Worm (Caenorhabditis elegans) whole organism, L1 larva: Measurements from ENCODE around the gene C06A6.7.

Source experiments
- C04F5.9 ChIP-seq: sonication (generic microtip); optimal IDR thresholded peaks from 2 replicates; lab custom pipeline; 2016; ENCODE audit warnings: missing genetic modification characterization, missing compliant biosample characterization
- C16A3.4 ChIP-seq: fragments of 150-350 bp; optimal IDR thresholded peaks from 2 replicates; lab custom pipeline; 2014; ENCODE audit warnings: missing biosample characterization, missing genetic modification characterization
- F16B12.6 ChIP-seq: fragments of 150-350 bp; optimal IDR thresholded peaks from 2 replicates; lab custom pipeline; 2014; ENCODE audit warnings: missing biosample characterization, missing genetic modification characterization
- aha-1 ChIP-seq: fragments of 150-350 bp; optimal IDR thresholded peaks from 2 replicates; lab custom pipeline; 2014; ENCODE audit warnings: missing biosample characterization, missing genetic modification characterization
- aly-2 ChIP-seq: fragments of 150-350 bp; optimal IDR thresholded peaks from 2 replicates; lab custom pipeline; 2014; ENCODE audit warnings: missing biosample characterization, missing genetic modification characterization
- ama-1 ChIP-seq: fragments of 150-350 bp; optimal IDR thresholded peaks from 2 replicates; lab custom pipeline; 2014
- blmp-1 ChIP-seq: fragments of 150-350 bp; optimal IDR thresholded peaks from 2 replicates; lab custom pipeline; 2014; ENCODE audit warnings: missing biosample characterization, missing genetic modification characterization
- ceh-63 ChIP-seq: fragments of 200-800 bp; sonication (Bioruptor generic); optimal IDR thresholded peaks from 2 replicates; lab custom pipeline; 2018; ENCODE audit warnings: mild to moderate bottlenecking, missing genetic modification characterization, missing compliant biosample characterization
- ceh-82 ChIP-seq, 3 experiments: fragments of 150-350 bp in 1 of 3; sonication (generic microtip) in 2 of 3; optimal IDR thresholded peaks; 2 replicates each; lab custom pipeline; 2014 to 2017; ENCODE audit warnings: missing biosample characterization in 3 of 3, missing genetic modification characterization in 3 of 3
- ceh-88 ChIP-seq: fragments of 200-800 bp; sonication (Bioruptor generic); IDR thresholded peaks from 2 replicates; pipeline ENCODE4 v1.3.6; 2022; ENCODE audit warnings: missing genetic modification characterization, missing compliant biosample characterization
- dpl-1 ChIP-seq, 3 experiments: fragments of 150-350 bp in 2 of 3; sonication (generic microtip) in 1 of 3; optimal IDR thresholded peaks; 2 replicates each; lab custom pipeline; 2014 to 2017; ENCODE audit warnings: missing biosample characterization in 3 of 3, missing genetic modification characterization in 3 of 3, missing genetic modification reagents in 3 of 3
- dsc-1 ChIP-seq: sonication (generic microtip); optimal IDR thresholded peaks from 2 replicates; lab custom pipeline; 2016; ENCODE audit warnings: mild to moderate bottlenecking, missing genetic modification characterization, missing compliant biosample characterization
- efl-1 ChIP-seq, 4 experiments: fragments of 150-350 bp; optimal IDR thresholded peaks in 3 of 4; peaks in 1 of 4; 1 replicate in 1 of 4; 2 replicates in 3 of 4; lab custom pipeline; 2014; ENCODE audit warnings: missing biosample characterization in 2 of 4, missing genetic modification characterization in 2 of 4, missing genetic modification reagents in 2 of 4
- elt-2 ChIP-seq: sonication (generic microtip); optimal IDR thresholded peaks from 2 replicates; lab custom pipeline; 2016; ENCODE audit warnings: missing genetic modification characterization, mild to moderate bottlenecking, inconsistent platforms, missing compliant biosample characterization, missing genetic modification reagents
- elt-3 ChIP-seq, 6 experiments: fragments of 150-350 bp in 1 of 6; sonication (generic microtip); optimal IDR thresholded peaks; 2 replicates each; lab custom pipeline; 2017 to 2018; ENCODE audit warnings: missing biosample characterization in 6 of 6, missing genetic modification characterization in 6 of 6, inconsistent platforms in 1 of 6
- fkh-10 ChIP-seq: sonication (generic microtip); optimal IDR thresholded peaks from 2 replicates; lab custom pipeline; 2017; ENCODE audit warnings: missing biosample characterization, missing genetic modification reagents, missing genetic modification characterization
- fkh-4 ChIP-seq: sonication (generic microtip); optimal IDR thresholded peaks from 2 replicates; lab custom pipeline; 2016; ENCODE audit warnings: missing compliant biosample characterization, missing genetic modification characterization, borderline replicate concordance
- grh-1 ChIP-seq: fragments of 200-800 bp; sonication (Bioruptor generic); IDR thresholded peaks from 2 replicates; pipeline ENCODE4 v1.3.6; 2022; ENCODE audit warnings: missing genetic modification reagents, missing genetic modification characterization, missing compliant biosample characterization
- hlh-4 ChIP-seq: sonication (generic microtip); optimal IDR thresholded peaks from 2 replicates; lab custom pipeline; 2016; ENCODE audit warnings: mild to moderate bottlenecking, missing genetic modification characterization, missing compliant biosample characterization
- isw-1 ChIP-seq: fragments of 200-800 bp; sonication (Bioruptor generic); IDR thresholded peaks from 2 replicates; pipeline ENCODE4 v1.3.6; 2022; ENCODE audit warnings: missing genetic modification characterization, missing compliant biosample characterization
- jun-1 ChIP-seq: fragments of 150-350 bp; optimal IDR thresholded peaks from 2 replicates; lab custom pipeline; 2014; ENCODE audit warnings: missing biosample characterization, missing genetic modification reagents, missing genetic modification characterization
- lin-14 ChIP-seq: fragments of 200-800 bp; sonication (Bioruptor generic); optimal IDR thresholded peaks from 2 replicates; lab custom pipeline; 2018; ENCODE audit warnings: mild to moderate bottlenecking, missing genetic modification characterization, moderate library complexity, missing compliant biosample characterization
- lin-15B ChIP-seq: fragments of 150-350 bp; sonication (generic microtip); optimal IDR thresholded peaks from 3 replicates; lab custom pipeline; 2014; ENCODE audit warnings: missing biosample characterization, missing genetic modification characterization
- lin-35 ChIP-seq, 2 experiments: fragments of 150-350 bp; optimal IDR thresholded peaks; 2 replicates each; lab custom pipeline; 2014; ENCODE audit warnings: missing biosample characterization in 2 of 2, missing genetic modification characterization in 2 of 2, missing genetic modification reagents in 2 of 2
- lin-39 ChIP-seq: fragments of 150-350 bp; optimal IDR thresholded peaks from 2 replicates; lab custom pipeline; 2014; ENCODE audit warnings: missing biosample characterization, missing genetic modification reagents, missing genetic modification characterization
- lsy-2 ChIP-seq, 2 experiments: fragments of 150-350 bp; optimal IDR thresholded peaks; 2 replicates each; lab custom pipeline; 2014; ENCODE audit warnings: missing biosample characterization in 2 of 2, missing genetic modification characterization in 2 of 2
- mdl-1 ChIP-seq, 2 experiments: fragments of 150-350 bp; optimal IDR thresholded peaks; 2 replicates each; lab custom pipeline; 2014 to 2017; ENCODE audit warnings: missing biosample characterization in 2 of 2, missing genetic modification characterization in 2 of 2, inconsistent platforms in 1 of 2
- mef-2 ChIP-seq: fragments of 150-350 bp; optimal IDR thresholded peaks from 2 replicates; lab custom pipeline; 2014; ENCODE audit warnings: missing biosample characterization, missing genetic modification characterization
- mep-1 ChIP-seq: fragments of 150-350 bp; optimal IDR thresholded peaks from 2 replicates; lab custom pipeline; 2014; ENCODE audit warnings: missing biosample characterization, missing genetic modification characterization
- nhr-12 ChIP-seq: sonication (generic microtip); optimal IDR thresholded peaks from 2 replicates; lab custom pipeline; 2017; ENCODE audit warnings: missing biosample characterization, missing genetic modification characterization
- nhr-20 ChIP-seq: sonication (generic microtip); optimal IDR thresholded peaks from 2 replicates; lab custom pipeline; 2016; ENCODE audit warnings: mild to moderate bottlenecking, missing genetic modification characterization, missing compliant biosample characterization
- nhr-28 ChIP-seq: fragments of 150-350 bp; optimal IDR thresholded peaks from 2 replicates; lab custom pipeline; 2014; ENCODE audit warnings: missing biosample characterization, missing genetic modification characterization
- nhr-47 ChIP-seq: sonication (generic microtip); optimal IDR thresholded peaks from 2 replicates; lab custom pipeline; 2016; ENCODE audit warnings: mild to moderate bottlenecking, missing genetic modification characterization, moderate library complexity, missing compliant biosample characterization
- nhr-71 ChIP-seq: sonication (generic microtip); optimal IDR thresholded peaks from 2 replicates; lab custom pipeline; 2016; ENCODE audit warnings: mild to moderate bottlenecking, missing genetic modification characterization, moderate library complexity, missing compliant biosample characterization
- nhr-85 ChIP-seq: sonication (generic microtip); peaks from one replicate; lab custom pipeline; 2016; ENCODE audit warnings: missing genetic modification characterization, inconsistent platforms, missing compliant biosample characterization
- nhr-90 ChIP-seq: sonication (generic microtip); optimal IDR thresholded peaks from 2 replicates; lab custom pipeline; 2016; ENCODE audit warnings: mild to moderate bottlenecking, missing genetic modification characterization, missing compliant biosample characterization; ENCODE audit not compliant: poor library complexity
- pag-3 ChIP-seq: sonication (generic microtip); optimal IDR thresholded peaks from 2 replicates; lab custom pipeline; 2017; ENCODE audit warnings: missing genetic modification characterization, mild to moderate bottlenecking, missing compliant biosample characterization, antibody characterized with exemption, borderline replicate concordance; ENCODE audit not compliant: insufficient read depth
- pax-3 ChIP-seq: fragments of 200-800 bp; sonication (Bioruptor generic); optimal IDR thresholded peaks from 2 replicates; lab custom pipeline; 2018; ENCODE audit warnings: mild to moderate bottlenecking, missing genetic modification characterization, moderate library complexity, missing compliant biosample characterization
- skn-1 ChIP-seq: fragments of 150-350 bp; optimal IDR thresholded peaks from 2 replicates; lab custom pipeline; 2014; ENCODE audit warnings: missing biosample characterization, missing genetic modification characterization
- snu-23 ChIP-seq: sonication (generic microtip); optimal IDR thresholded peaks from 2 replicates; lab custom pipeline; 2016; ENCODE audit warnings: missing genetic modification characterization, missing compliant biosample characterization
- sup-37 ChIP-seq: fragments of 200-800 bp; sonication (Bioruptor generic); optimal IDR thresholded peaks from 2 replicates; lab custom pipeline; 2018; ENCODE audit warnings: mild to moderate bottlenecking, missing genetic modification characterization, missing compliant biosample characterization
- tbx-2 ChIP-seq: sonication (generic microtip); optimal IDR thresholded peaks from 2 replicates; lab custom pipeline; 2016; ENCODE audit warnings: missing genetic modification characterization, missing compliant biosample characterization
- unc-30 ChIP-seq: sonication (generic microtip); optimal IDR thresholded peaks from 2 replicates; lab custom pipeline; 2017; ENCODE audit warnings: missing biosample characterization, missing genetic modification characterization
- unc-62 ChIP-seq: fragments of 150-350 bp; optimal IDR thresholded peaks from 2 replicates; lab custom pipeline; 2014; ENCODE audit warnings: missing biosample characterization, missing genetic modification reagents, missing genetic modification characterization
- xbp-1 ChIP-seq: sonication (generic microtip); optimal IDR thresholded peaks from 2 replicates; lab custom pipeline; 2016; ENCODE audit warnings: missing genetic modification characterization, missing compliant biosample characterization

Gene C06A6.7

ce11 chrIV:7839923-7840322, 1.6 kb upstream of the C06A6.7 start (continued):
- TF ChIP-seq ceh-82 (tag; optimal IDR thresholded peaks at IDR 0.05; lab: Kevin White, UChicago) (no peak), tbx-2 (no peak), aly-2 (tag; lab: Kevin White, UChicago) (no peak), fkh-4 (tag; lab: Kevin White, UChicago) (no peak), C16A3.4 (tag; lab: Kevin White, UChicago) (no peak), nhr-90 (tag; lab: Kevin White, UChicago) (no peak), dpl-1 (GFP tag; optimal IDR thresholded peaks at IDR 0.05; lab: Kevin White, UChicago) (no peak), nhr-28 (tag; lab: Kevin White, UChicago) (no peak), dsc-1 (peak; percentile 73), aha-1 (tag; lab: Kevin White, UChicago) (no peak), lin-15B (tag; lab: Kevin White, UChicago) (no peak), pag-3 (tag; lab: Kevin White, UChicago) (no peak), ama-1 (lab: Kevin White, UChicago) (no peak), mdl-1 (tag; optimal IDR thresholded peaks at IDR 0.05; lab: Kevin White, UChicago) (no peak), elt-2 (tag; lab: Kevin White, UChicago) (no peak), unc-62 (GFP tag; lab: Kevin White, UChicago) (no peak), skn-1 (tag; lab: Kevin White, UChicago) (no peak), nhr-20 (tag; lab: Kevin White, UChicago) (peak; percentile 10)
- TF ChIP-seq, all 84 proteins: peak for 11

- TF ChIP-seq efl-1 (optimal IDR thresholded peaks at IDR 0.05; lab: Kevin White, UChicago) (no peak), efl-1 (GFP tag; optimal IDR thresholded peaks at IDR 0.05 in 1 of 2; lab: Kevin White, UChicago) (peak in 1 of 2 experiments; percentile 51), F16B12.6 (tag; lab: Kevin White, UChicago) (no peak), blmp-1 (peak; percentile 79), grh-1 (GFP tag; lab: Robert Waterston, UW) (peak; percentile 51; the same call in 1 of the 2 replicates), unc-30 (tag; lab: Kevin White, UChicago) (no peak)
Observed at ce11 chrIV:7836491-7836890, 1.8 kb downstream of the C06A6.7 start.

- no peak for TF ChIP-seq nhr-47
- TF ChIP-seq nhr-71 (tag; lab: Kevin White, UChicago): peak; percentile 10
- peak; percentile 56 for TF ChIP-seq nhr-20 (tag; lab: Kevin White, UChicago)
- TF ChIP-seq sup-37: no peak
- no peak for TF ChIP-seq hlh-4 (tag; lab: Kevin White, UChicago)
- peak; percentile 54 for TF ChIP-seq lin-14 (GFP tag; lab: Kevin White, UChicago)
- no peak for TF ChIP-seq isw-1 (GFP tag; lab: Robert Waterston, UW)
- TF ChIP-seq mep-1 (tag; lab: Kevin White, UChicago): peak; percentile 76
- TF ChIP-seq pag-3 (tag; lab: Kevin White, UChicago): no peak
- TF ChIP-seq elt-3 (tag; optimal IDR thresholded peaks at IDR 0.05; lab: Kevin White, UChicago): peak in 2 of 6 experiments; percentile 11 to 65
- peak; percentile 27; the same call in 1 of the 2 replicates for TF ChIP-seq grh-1 (GFP tag; lab: Robert Waterston, UW)
- TF ChIP-seq blmp-1: peak; percentile 92
- TF ChIP-seq jun-1 (tag; lab: Kevin White, UChicago): no peak
- TF ChIP-seq fkh-10 (GFP tag; lab: Kevin White, UChicago): no peak
- no peak for TF ChIP-seq xbp-1 (tag; lab: Kevin White, UChicago)
- peak in 1 of 2 experiments; percentile 27 for TF ChIP-seq lin-35 (GFP tag; optimal IDR thresholded peaks at IDR 0.05; lab: Kevin White, UChicago)
- peak; percentile 57 for TF ChIP-seq snu-23 (GFP tag; lab: Kevin White, UChicago)
- TF ChIP-seq pax-3 (tag; lab: Kevin White, UChicago): no peak
- no peak for TF ChIP-seq lin-15B (tag; lab: Kevin White, UChicago)
- TF ChIP-seq ceh-88 (GFP tag; lab: Robert Waterston, UW): no peak
- TF ChIP-seq C16A3.4 (tag; lab: Kevin White, UChicago): peak; percentile 0
- TF ChIP-seq skn-1 (tag; lab: Kevin White, UChicago): no peak
- TF ChIP-seq nhr-90 (tag; lab: Kevin White, UChicago): peak; percentile 27
- no peak for TF ChIP-seq nhr-12 (tag; lab: Kevin White, UChicago)
- TF ChIP-seq mef-2 (tag; lab: Kevin White, UChicago): no peak
- no peak for TF ChIP-seq tbx-2
- TF ChIP-seq ceh-82 (tag; optimal IDR thresholded peaks at IDR 0.05; lab: Kevin White, UChicago): no peak
- TF ChIP-seq C04F5.9 (tag; lab: Kevin White, UChicago): no peak
- no peak for TF ChIP-seq ceh-63 (GFP tag; lab: Kevin White, UChicago)
- TF ChIP-seq mdl-1 (tag; optimal IDR thresholded peaks at IDR 0.05; lab: Kevin White, UChicago): no peak
- no peak for TF ChIP-seq dpl-1 (GFP tag; optimal IDR thresholded peaks at IDR 0.05; lab: Kevin White, UChicago)
- peak; percentile 7 to 69 for TF ChIP-seq lsy-2 (tag; optimal IDR thresholded peaks at IDR 0.05; lab: Kevin White, UChicago)
- peak in 1 of 2 experiments; percentile 1 for TF ChIP-seq efl-1 (optimal IDR thresholded peaks at IDR 0.05; lab: Kevin White, UChicago)
- peak in 1 of 2 experiments; percentile 85 for TF ChIP-seq efl-1 (GFP tag; optimal IDR thresholded peaks at IDR 0.05 in 1 of 2; lab: Kevin White, UChicago)
- no peak for TF ChIP-seq F16B12.6 (tag; lab: Kevin White, UChicago)
- peak; percentile 66 for TF ChIP-seq nhr-85 (tag; lab: Kevin White, UChicago)
- no peak for TF ChIP-seq lin-39
Observed at ce11 chrIV:7836030-7836429, 2.3 kb downstream of the C06A6.7 start.
